Worm (Caenorhabditis elegans) whole organism, L4 larva: Measurements from ENCODE around the gene C05D10.4.

Experiments used
- R02D3.7 ChIP-seq: fragments of 150-350 bp; sonication (generic microtip); optimal IDR thresholded peaks from 3 replicates; lab custom pipeline; 2014; ENCODE audit warnings: missing biosample characterization, missing genetic modification characterization
- Y5F2A.4 ChIP-seq: fragments of 200-800 bp; sonication (Bioruptor generic); optimal IDR thresholded peaks from 2 replicates; lab custom pipeline; 2018; ENCODE audit warnings: mild to moderate bottlenecking, missing genetic modification characterization, missing compliant biosample characterization
- Y75B8A.6 ChIP-seq: fragments of 200-800 bp; sonication (Bioruptor generic); IDR thresholded peaks from 2 replicates; pipeline ENCODE4 v1.3.6; 2022; ENCODE audit warnings: missing genetic modification reagents, missing genetic modification characterization, missing compliant biosample characterization
- ZK337.2 ChIP-seq: fragments of 200-800 bp; sonication (Bioruptor generic); IDR thresholded peaks from 2 replicates; pipeline ENCODE4 v1.3.6; 2022; ENCODE audit warnings: missing genetic modification reagents, missing genetic modification characterization, missing compliant biosample characterization
- aha-1 ChIP-seq: fragments of 150-350 bp; peaks from one replicate; lab custom pipeline; 2014; ENCODE audit warnings: missing biosample characterization, missing genetic modification characterization
- aly-2 ChIP-seq: sonication (generic microtip); optimal IDR thresholded peaks from 2 replicates; lab custom pipeline; 2018; ENCODE audit warnings: missing biosample characterization, missing genetic modification characterization
- ama-1 ChIP-seq: fragments of 150-350 bp; optimal IDR thresholded peaks from 2 replicates; lab custom pipeline; 2014; ENCODE audit warnings: inconsistent platforms, mixed read lengths
- ctbp-1 ChIP-seq: fragments of 200-800 bp; sonication (Bioruptor generic); IDR thresholded peaks from 2 replicates; pipeline ENCODE4 v1.3.6; 2022; ENCODE audit warnings: missing genetic modification reagents, missing genetic modification characterization, missing compliant biosample characterization
- daf-12 ChIP-seq: fragments of 150-350 bp; optimal IDR thresholded peaks from 2 replicates; lab custom pipeline; 2014; ENCODE audit warnings: missing biosample characterization, missing genetic modification reagents, missing genetic modification characterization
- daf-8 ChIP-seq: fragments of 200-800 bp; sonication (Bioruptor generic); IDR thresholded peaks from 2 replicates; pipeline ENCODE4 v1.3.6; 2022; ENCODE audit warnings: missing genetic modification characterization, missing compliant biosample characterization
- dmd-8 ChIP-seq: fragments of 200-800 bp; sonication (Bioruptor generic); IDR thresholded peaks from 2 replicates; pipeline ENCODE4 v1.3.6; 2022; ENCODE audit warnings: missing genetic modification characterization, missing compliant biosample characterization
- dmd-9 ChIP-seq: fragments of 200-800 bp; sonication (Bioruptor generic); IDR thresholded peaks from 2 replicates; pipeline ENCODE4 v1.3.6; 2022; ENCODE audit warnings: missing genetic modification reagents, missing genetic modification characterization, missing compliant biosample characterization
- dpl-1 ChIP-seq: fragments of 150-350 bp; optimal IDR thresholded peaks from 2 replicates; lab custom pipeline; 2014; ENCODE audit warnings: missing biosample characterization, missing genetic modification reagents, missing genetic modification characterization
- duxl-1 ChIP-seq: sonication (generic microtip); optimal IDR thresholded peaks from 2 replicates; lab custom pipeline; 2016; ENCODE audit warnings: mild to moderate bottlenecking, missing genetic modification characterization, moderate library complexity, missing compliant biosample characterization; ENCODE audit not compliant: poor library complexity
- fkh-10 ChIP-seq: fragments of 150-350 bp; optimal IDR thresholded peaks from 2 replicates; lab custom pipeline; 2014; ENCODE audit warnings: missing biosample characterization, missing genetic modification reagents, missing genetic modification characterization
- hlh-30 ChIP-seq: sonication (generic microtip); optimal IDR thresholded peaks from 2 replicates; lab custom pipeline; 2017; ENCODE audit warnings: antibody characterized with exemption, mild to moderate bottlenecking, missing genetic modification characterization, missing compliant biosample characterization; ENCODE audit not compliant: insufficient read depth
- lin-15B ChIP-seq: fragments of 150-350 bp; sonication (generic microtip); optimal IDR thresholded peaks from 3 replicates; lab custom pipeline; 2014; ENCODE audit warnings: missing biosample characterization, missing genetic modification characterization
- lin-29 ChIP-seq: fragments of 200-800 bp; sonication (Bioruptor generic); IDR thresholded peaks from 2 replicates; pipeline ENCODE4 v1.3.6; 2022; ENCODE audit warnings: missing genetic modification reagents, missing genetic modification characterization, missing compliant biosample characterization
- lsy-2 ChIP-seq, 2 experiments: fragments of 150-350 bp in 1 of 2; sonication (generic microtip) in 1 of 2; optimal IDR thresholded peaks; 2 replicates each; lab custom pipeline; 2014 to 2017; ENCODE audit warnings: missing biosample characterization in 2 of 2, missing genetic modification characterization in 2 of 2
- mdl-1 ChIP-seq, 2 experiments: fragments of 150-350 bp in 1 of 2; sonication (generic microtip) in 1 of 2; optimal IDR thresholded peaks; 2 replicates each; lab custom pipeline; 2014 to 2017; ENCODE audit warnings: missing biosample characterization in 2 of 2, missing genetic modification characterization in 2 of 2
- mep-1 ChIP-seq: fragments of 150-350 bp; sonication (generic microtip); optimal IDR thresholded peaks from 3 replicates; lab custom pipeline; 2014; ENCODE audit warnings: missing biosample characterization, missing genetic modification characterization
- nhr-25 ChIP-seq: sonication (generic microtip); optimal IDR thresholded peaks from 2 replicates; lab custom pipeline; 2017; ENCODE audit warnings: missing genetic modification characterization, mild to moderate bottlenecking, missing compliant biosample characterization, antibody characterized with exemption, moderate library complexity, borderline replicate concordance; ENCODE audit not compliant: insufficient read depth
- nhr-28 ChIP-seq: fragments of 150-350 bp; optimal IDR thresholded peaks from 2 replicates; lab custom pipeline; 2014; ENCODE audit warnings: missing biosample characterization, missing genetic modification characterization
- nhr-6 ChIP-seq: fragments of 150-350 bp; optimal IDR thresholded peaks from 2 replicates; lab custom pipeline; 2014; ENCODE audit warnings: missing biosample characterization, missing genetic modification characterization
- nhr-76 ChIP-seq: fragments of 150-350 bp; optimal IDR thresholded peaks from 2 replicates; lab custom pipeline; 2014; ENCODE audit warnings: missing biosample characterization, missing genetic modification characterization
- rbr-2 ChIP-seq: sonication (generic microtip); optimal IDR thresholded peaks from 2 replicates; lab custom pipeline; 2016; ENCODE audit warnings: missing genotype, missing genetic modification characterization, missing compliant biosample characterization
- set-16 ChIP-seq: fragments of 200-800 bp; sonication (Bioruptor generic); IDR thresholded peaks from 2 replicates; pipeline ENCODE4 v1.3.6; 2022; ENCODE audit warnings: missing genetic modification reagents, missing genetic modification characterization, missing compliant biosample characterization
- snpc-4 ChIP-seq: fragments of 150-350 bp; optimal IDR thresholded peaks from 2 replicates; lab custom pipeline; 2014; ENCODE audit warnings: missing biosample characterization, missing genetic modification characterization
- spr-1 ChIP-seq: sonication (generic microtip); optimal IDR thresholded peaks from 2 replicates; lab custom pipeline; 2016; ENCODE audit warnings: mild to moderate bottlenecking, missing genetic modification characterization, missing compliant biosample characterization
- spr-3 ChIP-seq: fragments of 200-800 bp; sonication (Bioruptor generic); optimal IDR thresholded peaks from 2 replicates; lab custom pipeline; 2018; ENCODE audit warnings: mild to moderate bottlenecking, missing genetic modification characterization, missing compliant biosample characterization
- tag-97 ChIP-seq: fragments of 200-800 bp; sonication (Bioruptor generic); IDR thresholded peaks from 2 replicates; pipeline ENCODE4 v1.3.6; 2022; ENCODE audit warnings: missing genetic modification characterization, missing compliant biosample characterization
- tra-1 ChIP-seq: fragments of 200-800 bp; sonication (Bioruptor generic); IDR thresholded peaks from 2 replicates; pipeline ENCODE4 v1.3.6; 2022; ENCODE audit warnings: missing genetic modification reagents, missing genetic modification characterization, missing compliant biosample characterization
- unc-62 ChIP-seq, 3 experiments: fragments of 150-350 bp in 1 of 3; sonication (generic microtip); optimal IDR thresholded peaks in 2 of 3; peaks in 1 of 3; 1 replicate in 1 of 3; 2 replicates in 2 of 3; lab custom pipeline; 2014 to 2017; ENCODE audit warnings: missing biosample characterization in 3 of 3, missing genetic modification characterization in 3 of 3, missing genetic modification reagents in 3 of 3, missing genotype in 1 of 3
- zag-1 ChIP-seq: fragments of 150-350 bp; optimal IDR thresholded peaks from 2 replicates; lab custom pipeline; 2014; ENCODE audit warnings: missing biosample characterization, missing genetic modification characterization
- zip-11 ChIP-seq: fragments of 200-800 bp; sonication (Bioruptor generic); IDR thresholded peaks from 2 replicates; pipeline ENCODE4 v1.3.6; 2022; ENCODE audit warnings: missing genetic modification characterization, missing compliant biosample characterization

The C05D10.4 gene

ce11 chrIII:6080263-6080662 is 22.4 kb downstream of the C05D10.4 start, which contains the start of gene attf-4 (continued):
- TF ChIP-seq lin-15B (tag; lab: Kevin White, UChicago) (no peak), spr-3 (GFP tag; lab: Kevin White, UChicago) (no peak), rbr-2 (no peak), tag-97 (GFP tag; lab: Robert Waterston, UW) (no peak), R02D3.7 (tag; lab: Kevin White, UChicago) (no peak), dpl-1 (GFP tag; lab: Kevin White, UChicago) (no peak), nhr-28 (tag; lab: Kevin White, UChicago) (peak; percentile 2), ctbp-1 (GFP tag; lab: Robert Waterston, UW) (no peak), set-16 (GFP tag; lab: Robert Waterston, UW) (no peak)

ce11 chrIII:6078917-6079316 is 23.7 kb downstream of the C05D10.4 start:
- TF ChIP-seq mep-1 (tag; lab: Kevin White, UChicago) (peak; percentile 16), mdl-1 (tag; optimal IDR thresholded peaks at IDR 0.05; lab: Kevin White, UChicago) (no peak), zip-11 (GFP tag; lab: Robert Waterston, UW) (no peak), aha-1 (peak; percentile 74), ama-1 (lab: Kevin White, UChicago) (no peak), aly-2 (tag; lab: Kevin White, UChicago) (no peak), lsy-2 (tag; optimal IDR thresholded peaks at IDR 0.05; lab: Kevin White, UChicago) (peak in 1 of 2 experiments; percentile 21), ZK337.2 (GFP tag; lab: Robert Waterston, UW) (no peak), nhr-25 (tag; lab: Kevin White, UChicago) (no peak), nhr-6 (tag; lab: Kevin White, UChicago) (no peak), fkh-10 (GFP tag; lab: Kevin White, UChicago) (no peak), unc-62 (GFP tag; optimal IDR thresholded peaks at IDR 0.05 in 1 of 2; lab: Kevin White, UChicago) (peak in 1 of 2 experiments; percentile 92), unc-62 (tag; optimal IDR thresholded peaks at IDR 0.05; lab: Kevin White, UChicago) (no peak)

- TF ChIP-seq nhr-28 (tag; lab: Kevin White, UChicago) (no peak), daf-8 (no peak), Y75B8A.6 (GFP tag; lab: Robert Waterston, UW) (no peak), lin-29 (no peak), dpl-1 (GFP tag; lab: Kevin White, UChicago) (no peak), dmd-9 (GFP tag; lab: Robert Waterston, UW) (no peak), zag-1 (tag; lab: Kevin White, UChicago) (no peak), rbr-2 (no peak), Y5F2A.4 (GFP tag; lab: Kevin White, UChicago) (no peak)
These were observed 24.7 kb downstream of the C05D10.4 start for ce11 chrIII:6077973-6078372.

ce11 chrIII:6073673-6074331 is 28.9 kb downstream of the C05D10.4 start:
- TF ChIP-seq lin-15B (tag; lab: Kevin White, UChicago) (no peak), duxl-1 (tag; lab: Kevin White, UChicago) (no peak), daf-12 (tag; lab: Kevin White, UChicago) (no peak), daf-8 (no peak), nhr-76 (tag; lab: Kevin White, UChicago) (no peak), tra-1 (GFP tag; lab: Robert Waterston, UW) (no peak), hlh-30 (tag; lab: Kevin White, UChicago) (no peak), dmd-8 (GFP tag; lab: Robert Waterston, UW) (no peak), snpc-4 (tag; lab: Kevin White, UChicago) (no peak), spr-1 (tag; lab: Kevin White, UChicago) (no peak)
- TF ChIP-seq, all 104 proteins: peak for 0
